Fruit fly (Drosophila melanogaster) whole organism, pupa: Measurements from ENCODE around the gene aqz.

Source experiments
- CG15710 ChIP-seq: fragments of 200-800 bp; sonication (Bioruptor generic); optimal IDR thresholded peaks from 2 replicates; lab custom pipeline; 2018; ENCODE audit warnings: missing biosample characterization, mild to moderate bottlenecking, missing genetic modification characterization, moderate library complexity
- CG32121 ChIP-seq: fragments of 200-800 bp; sonication (Bioruptor generic); IDR thresholded peaks from 2 replicates; pipeline ENCODE4 v1.3.6; 2022; ENCODE audit warnings: missing biosample characterization, missing genetic modification characterization

DNA sequence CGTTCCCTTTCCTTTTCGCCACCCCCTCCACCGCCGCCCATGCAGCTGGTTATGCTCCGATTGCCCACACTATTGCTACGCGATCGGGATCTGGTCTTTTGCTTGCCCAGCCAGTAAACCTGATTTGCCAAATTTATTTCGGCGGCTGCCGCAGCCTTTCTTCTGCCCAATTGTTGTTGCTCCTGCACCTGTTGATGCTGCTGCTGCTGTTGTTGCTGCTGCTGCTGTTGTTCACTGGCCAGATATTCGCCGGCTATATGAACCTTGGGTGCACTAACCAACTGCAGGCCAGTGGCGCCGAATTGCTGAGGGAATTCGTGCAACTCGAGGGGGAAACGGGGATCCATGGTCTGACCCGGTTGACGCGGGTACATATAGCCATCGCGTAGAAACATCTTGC lies 41.7 kb upstream of the aqz start:
- TF ChIP-seq CG15710 (no peak), CG32121 (no peak)
